Worm (Caenorhabditis elegans) whole organism, L4 larva: Measurements from ENCODE around the gene ram-5.

Experiments used
- F26F4.8 ChIP-seq: fragments of 200-800 bp; sonication (Bioruptor generic); conservative IDR thresholded peaks from 2 replicates; pipeline ENCODE4 v1.3.6; 2022; ENCODE audit warnings: missing genetic modification characterization, missing compliant biosample characterization
- F37D6.2 ChIP-seq: sonication (generic microtip); optimal IDR thresholded peaks from 2 replicates; lab custom pipeline; 2016; ENCODE audit warnings: mild to moderate bottlenecking, missing genetic modification characterization, missing compliant biosample characterization
- T26A8.4 ChIP-seq: fragments of 200-800 bp; sonication (Bioruptor generic); IDR thresholded peaks from 2 replicates; pipeline ENCODE4 v1.3.6; 2022; ENCODE audit warnings: missing genetic modification characterization, missing compliant biosample characterization
- Y48G9A.11 ChIP-seq: fragments of 200-800 bp; sonication (Bioruptor generic); IDR thresholded peaks from 2 replicates; pipeline ENCODE4 v1.3.6; 2022; ENCODE audit warnings: missing genetic modification reagents, missing genetic modification characterization, missing compliant biosample characterization
- aha-1 ChIP-seq: fragments of 150-350 bp; peaks from one replicate; lab custom pipeline; 2014; ENCODE audit warnings: missing biosample characterization, missing genetic modification characterization
- ceh-62 ChIP-seq: sonication (generic microtip); optimal IDR thresholded peaks from 2 replicates; lab custom pipeline; 2017; ENCODE audit warnings: missing biosample characterization, missing genetic modification characterization
- ceh-82 ChIP-seq: sonication (generic microtip); optimal IDR thresholded peaks from 2 replicates; lab custom pipeline; 2017; ENCODE audit warnings: missing biosample characterization, missing genetic modification characterization
- ces-1 ChIP-seq: fragments of 150-350 bp; sonication (generic microtip); optimal IDR thresholded peaks from 4 replicates; lab custom pipeline; 2014; ENCODE audit warnings: missing biosample characterization, missing genetic modification reagents, missing genetic modification characterization
- cey-2 ChIP-seq: sonication (generic microtip); optimal IDR thresholded peaks from 3 replicates; lab custom pipeline; 2017; ENCODE audit warnings: missing genetic modification characterization, mild to moderate bottlenecking, missing compliant biosample characterization, antibody characterized with exemption, borderline replicate concordance; ENCODE audit not compliant: insufficient read depth
- daf-16 ChIP-seq, 3 experiments: sonication (generic microtip); optimal IDR thresholded peaks; 2 replicates each; lab custom pipeline; 2016 to 2017; ENCODE audit warnings: missing genetic modification characterization in 3 of 3, missing genetic modification reagents in 3 of 3, mild to moderate bottlenecking in 2 of 3, missing compliant biosample characterization in 2 of 3, missing biosample characterization in 1 of 3, moderate library complexity in 1 of 3
- dpl-1 ChIP-seq: fragments of 150-350 bp; optimal IDR thresholded peaks from 2 replicates; lab custom pipeline; 2014; ENCODE audit warnings: missing biosample characterization, missing genetic modification reagents, missing genetic modification characterization
- egl-27 ChIP-seq: sonication (generic microtip); optimal IDR thresholded peaks from 3 replicates; lab custom pipeline; 2017; ENCODE audit warnings: missing biosample characterization, missing genetic modification reagents, missing genetic modification characterization
- egl-43 ChIP-seq: fragments of 200-800 bp; sonication (Bioruptor generic); IDR thresholded peaks from 2 replicates; pipeline ENCODE4 v1.3.6; 2022; ENCODE audit warnings: missing genetic modification reagents, missing genetic modification characterization, missing compliant biosample characterization
- fkh-10 ChIP-seq: fragments of 150-350 bp; optimal IDR thresholded peaks from 2 replicates; lab custom pipeline; 2014; ENCODE audit warnings: missing biosample characterization, missing genetic modification reagents, missing genetic modification characterization
- hif-1 ChIP-seq, 2 experiments: sonication (generic microtip); optimal IDR thresholded peaks; 2 replicates each; lab custom pipeline; 2016 to 2017; ENCODE audit warnings: missing compliant biosample characterization in 2 of 2, missing genetic modification characterization in 2 of 2, missing genetic modification reagents in 2 of 2, missing genotype in 2 of 2, mild to moderate bottlenecking in 1 of 2
- hlh-30 ChIP-seq: sonication (generic microtip); optimal IDR thresholded peaks from 2 replicates; lab custom pipeline; 2017; ENCODE audit warnings: antibody characterized with exemption, mild to moderate bottlenecking, missing genetic modification characterization, missing compliant biosample characterization; ENCODE audit not compliant: insufficient read depth
- hmg-1.1 ChIP-seq: fragments of 200-800 bp; sonication (Bioruptor generic); IDR thresholded peaks from 2 replicates; pipeline ENCODE4 v1.3.6; 2022; ENCODE audit warnings: missing genetic modification reagents, missing genetic modification characterization, missing compliant biosample characterization
- lim-7 ChIP-seq: fragments of 200-800 bp; sonication (Bioruptor generic); IDR thresholded peaks from 2 replicates; pipeline ENCODE4 v1.3.6; 2022; ENCODE audit warnings: missing genetic modification characterization, missing compliant biosample characterization
- lin-15B ChIP-seq: fragments of 150-350 bp; sonication (generic microtip); optimal IDR thresholded peaks from 3 replicates; lab custom pipeline; 2014; ENCODE audit warnings: missing biosample characterization, missing genetic modification characterization
- lin-29 ChIP-seq: fragments of 200-800 bp; sonication (Bioruptor generic); IDR thresholded peaks from 2 replicates; pipeline ENCODE4 v1.3.6; 2022; ENCODE audit warnings: missing genetic modification reagents, missing genetic modification characterization, missing compliant biosample characterization
- lin-38 ChIP-seq: fragments of 200-800 bp; sonication (Bioruptor generic); IDR thresholded peaks from 2 replicates; pipeline ENCODE4 v1.3.6; 2022; ENCODE audit warnings: missing genetic modification reagents, missing genetic modification characterization, missing compliant biosample characterization
- lsy-2 ChIP-seq, 2 experiments: fragments of 150-350 bp in 1 of 2; sonication (generic microtip) in 1 of 2; optimal IDR thresholded peaks; 2 replicates each; lab custom pipeline; 2014 to 2017; ENCODE audit warnings: missing biosample characterization in 2 of 2, missing genetic modification characterization in 2 of 2
- madf-9 ChIP-seq: fragments of 200-800 bp; sonication (Bioruptor generic); conservative IDR thresholded peaks from 2 replicates; pipeline ENCODE4 v1.3.6; 2022; ENCODE audit warnings: missing genetic modification reagents, missing genetic modification characterization, missing compliant biosample characterization
- mdl-1 ChIP-seq, 2 experiments: fragments of 150-350 bp in 1 of 2; sonication (generic microtip) in 1 of 2; optimal IDR thresholded peaks; 2 replicates each; lab custom pipeline; 2014 to 2017; ENCODE audit warnings: missing biosample characterization in 2 of 2, missing genetic modification characterization in 2 of 2
- mdt-29 ChIP-seq: fragments of 200-800 bp; sonication (Bioruptor generic); IDR thresholded peaks from 2 replicates; pipeline ENCODE4 v1.3.6; 2022; ENCODE audit warnings: missing genetic modification reagents, missing genetic modification characterization, missing compliant biosample characterization
- mep-1 ChIP-seq: fragments of 150-350 bp; sonication (generic microtip); optimal IDR thresholded peaks from 3 replicates; lab custom pipeline; 2014; ENCODE audit warnings: missing biosample characterization, missing genetic modification characterization
- nhr-10 ChIP-seq: fragments of 150-350 bp; optimal IDR thresholded peaks from 2 replicates; lab custom pipeline; 2014; ENCODE audit warnings: missing biosample characterization, missing genetic modification characterization
- nhr-25 ChIP-seq: sonication (generic microtip); optimal IDR thresholded peaks from 2 replicates; lab custom pipeline; 2017; ENCODE audit warnings: missing genetic modification characterization, mild to moderate bottlenecking, missing compliant biosample characterization, antibody characterized with exemption, moderate library complexity, borderline replicate concordance; ENCODE audit not compliant: insufficient read depth
- nhr-28 ChIP-seq: fragments of 150-350 bp; optimal IDR thresholded peaks from 2 replicates; lab custom pipeline; 2014; ENCODE audit warnings: missing biosample characterization, missing genetic modification characterization
- nhr-76 ChIP-seq: fragments of 150-350 bp; optimal IDR thresholded peaks from 2 replicates; lab custom pipeline; 2014; ENCODE audit warnings: missing biosample characterization, missing genetic modification characterization
- pha-4 ChIP-seq, 2 experiments: fragments of 150-350 bp in 1 of 2; fragments of 200-800 bp in 1 of 2; sonication (Bioruptor generic) in 1 of 2; IDR thresholded peaks in 1 of 2; optimal IDR thresholded peaks in 1 of 2; 2 replicates each; pipeline versions ENCODE4 v1.3.6 to Lab custom; 2014 to 2022; ENCODE audit warnings: missing genetic modification characterization in 2 of 2, missing genetic modification reagents in 2 of 2, missing biosample characterization in 1 of 2, missing compliant biosample characterization in 1 of 2
- php-3 ChIP-seq: fragments of 200-800 bp; sonication (Bioruptor generic); IDR thresholded peaks from 2 replicates; pipeline ENCODE4 v1.3.6; 2022; ENCODE audit warnings: missing genetic modification reagents, missing genetic modification characterization, missing compliant biosample characterization
- rbr-2 ChIP-seq: sonication (generic microtip); optimal IDR thresholded peaks from 2 replicates; lab custom pipeline; 2016; ENCODE audit warnings: missing genotype, missing genetic modification characterization, missing compliant biosample characterization
- saeg-2 ChIP-seq: fragments of 200-800 bp; sonication (Bioruptor generic); IDR thresholded peaks from 2 replicates; pipeline ENCODE4 v1.3.6; 2022; ENCODE audit warnings: missing genetic modification reagents, missing genetic modification characterization, missing compliant biosample characterization
- set-16 ChIP-seq: fragments of 200-800 bp; sonication (Bioruptor generic); IDR thresholded peaks from 2 replicates; pipeline ENCODE4 v1.3.6; 2022; ENCODE audit warnings: missing genetic modification reagents, missing genetic modification characterization, missing compliant biosample characterization
- snpc-4 ChIP-seq: fragments of 150-350 bp; optimal IDR thresholded peaks from 2 replicates; lab custom pipeline; 2014; ENCODE audit warnings: missing biosample characterization, missing genetic modification characterization
- spr-1 ChIP-seq: sonication (generic microtip); optimal IDR thresholded peaks from 2 replicates; lab custom pipeline; 2016; ENCODE audit warnings: mild to moderate bottlenecking, missing genetic modification characterization, missing compliant biosample characterization
- spr-3 ChIP-seq: fragments of 200-800 bp; sonication (Bioruptor generic); optimal IDR thresholded peaks from 2 replicates; lab custom pipeline; 2018; ENCODE audit warnings: mild to moderate bottlenecking, missing genetic modification characterization, missing compliant biosample characterization
- tra-1 ChIP-seq: fragments of 200-800 bp; sonication (Bioruptor generic); IDR thresholded peaks from 2 replicates; pipeline ENCODE4 v1.3.6; 2022; ENCODE audit warnings: missing genetic modification reagents, missing genetic modification characterization, missing compliant biosample characterization
- unc-130 ChIP-seq: sonication (generic microtip); optimal IDR thresholded peaks from 2 replicates; lab custom pipeline; 2016; ENCODE audit warnings: missing genetic modification reagents, missing genetic modification characterization, missing compliant biosample characterization
- unc-62 ChIP-seq, 3 experiments: fragments of 150-350 bp in 1 of 3; sonication (generic microtip); optimal IDR thresholded peaks in 2 of 3; peaks in 1 of 3; 1 replicate in 1 of 3; 2 replicates in 2 of 3; lab custom pipeline; 2014 to 2017; ENCODE audit warnings: missing biosample characterization in 3 of 3, missing genetic modification characterization in 3 of 3, missing genetic modification reagents in 3 of 3, missing genotype in 1 of 3
- zfp-2 ChIP-seq: sonication (generic microtip); optimal IDR thresholded peaks from 2 replicates; lab custom pipeline; 2016; ENCODE audit warnings: mild to moderate bottlenecking, missing genetic modification characterization, missing compliant biosample characterization
- zip-2 ChIP-seq: fragments of 150-350 bp; optimal IDR thresholded peaks from 2 replicates; lab custom pipeline; 2014; ENCODE audit warnings: missing biosample characterization, missing genetic modification characterization

ram-5 gene

DNA sequence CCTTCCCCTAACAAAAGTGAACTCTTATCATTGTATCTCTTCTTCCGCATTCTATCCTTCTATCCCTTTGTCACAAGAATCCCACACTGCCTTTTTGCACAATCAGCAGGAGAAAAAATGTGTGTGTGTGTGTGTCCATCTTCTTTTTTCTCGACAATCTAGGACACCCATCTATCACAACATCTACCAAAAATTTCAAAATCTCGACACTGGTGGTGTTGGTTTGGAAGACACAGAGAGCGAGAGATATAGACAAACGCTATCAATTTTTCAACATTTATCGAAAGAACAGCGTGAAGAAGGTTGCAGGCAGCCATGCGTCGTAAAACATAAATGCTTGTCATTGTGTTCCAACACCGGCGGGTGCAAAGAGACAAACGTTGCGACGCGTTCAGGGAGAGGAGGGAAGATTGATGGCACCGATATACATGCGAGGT, 41.1 kb upstream of the ram-5 start (continued):
- TF ChIP-seq nhr-25 (tag; lab: Kevin White, UChicago): no peak
- no peak for TF ChIP-seq rbr-2 (tag; lab: Kevin White, UChicago)
- TF ChIP-seq php-3 (GFP tag; lab: Robert Waterston, UW): no peak
- peak in 1 of 2 experiments; percentile 61 for TF ChIP-seq mdl-1 (tag; optimal IDR thresholded peaks at IDR 0.05; lab: Kevin White, UChicago)
- no peak for TF ChIP-seq saeg-2 (GFP tag; lab: Robert Waterston, UW)
- no peak for TF ChIP-seq F26F4.8 (GFP tag; lab: Robert Waterston, UW)
- peak in 1 of 2 experiments; percentile 43 for TF ChIP-seq lsy-2 (tag; optimal IDR thresholded peaks at IDR 0.05; lab: Kevin White, UChicago)
- no peak for TF ChIP-seq egl-27 (tag; lab: Kevin White, UChicago)
- TF ChIP-seq nhr-28: peak; percentile 89
- no peak for TF ChIP-seq lin-38
- peak; percentile 69 for TF ChIP-seq hlh-30 (tag; lab: Kevin White, UChicago)
- TF ChIP-seq ces-1 (GFP tag; lab: Kevin White, UChicago): no peak
- peak; percentile 20 for TF ChIP-seq dpl-1
- TF ChIP-seq ceh-82 (tag; lab: Kevin White, UChicago): no peak

DNA sequence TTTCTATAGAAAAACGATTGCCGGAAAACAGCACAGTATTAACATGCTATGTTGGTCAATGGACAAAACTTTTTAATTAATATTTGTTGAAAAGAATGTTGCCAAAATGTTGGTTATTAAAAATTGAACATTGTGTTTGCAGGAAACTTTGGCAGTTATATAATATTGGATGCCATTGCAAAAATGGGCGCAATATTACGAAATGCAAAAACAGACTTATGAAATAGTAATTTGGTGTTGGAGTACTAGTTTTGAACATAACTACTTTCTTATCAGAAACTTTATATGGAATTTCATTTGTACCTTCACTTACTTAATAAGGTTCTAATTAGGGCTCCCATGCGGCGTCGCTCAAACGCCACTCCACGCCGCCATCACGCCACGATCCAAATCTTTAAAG, 39.6 kb upstream of the ram-5 start:
- TF ChIP-seq zip-2: peak; percentile 93
- no peak for TF ChIP-seq ceh-62

DNA sequence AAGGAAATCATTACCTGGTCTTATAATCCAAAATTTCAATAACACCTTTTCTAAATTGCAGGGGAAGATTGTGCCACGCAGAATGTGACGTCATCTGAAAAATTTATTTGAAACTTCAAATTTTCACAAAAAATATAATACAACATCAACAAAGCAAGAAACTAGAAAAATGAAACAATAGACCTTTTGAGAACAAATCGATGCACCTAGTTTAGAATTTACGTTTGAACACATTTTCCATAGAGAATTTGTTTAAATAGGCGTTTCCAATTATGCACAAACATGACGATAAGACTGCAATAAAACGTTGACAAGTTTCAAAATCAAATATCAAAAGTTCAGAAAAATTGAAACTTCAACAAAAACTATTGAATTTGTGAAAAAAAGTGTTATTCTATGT, 37.1 kb upstream of the ram-5 start, which contains the start of gene fbxa-141:
Gene fbxa-141 (minus strand): TSS at position 101 of the 400 bp plus-strand sequence.
- no peak for TF ChIP-seq daf-16 (GFP tag; optimal IDR thresholded peaks at IDR 0.05; lab: Kevin White, UChicago)
- peak; percentile 17 for TF ChIP-seq daf-16 (tag; optimal IDR thresholded peaks at IDR 0.05; lab: Kevin White, UChicago)
- no peak for TF ChIP-seq hif-1 (tag; optimal IDR thresholded peaks at IDR 0.05; lab: Kevin White, UChicago)
- TF ChIP-seq nhr-10 (tag; lab: Kevin White, UChicago): no peak
- TF ChIP-seq snpc-4: no peak
- peak in 1 of 2 experiments; percentile 9 for TF ChIP-seq unc-62 (GFP tag; optimal IDR thresholded peaks at IDR 0.05 in 1 of 2; lab: Kevin White, UChicago)
- no peak for TF ChIP-seq unc-62 (tag; optimal IDR thresholded peaks at IDR 0.05; lab: Kevin White, UChicago)
- no peak for TF ChIP-seq madf-9 (GFP tag; lab: Robert Waterston, UW)
- no peak for TF ChIP-seq T26A8.4 (GFP tag; lab: Robert Waterston, UW)
- no peak for TF ChIP-seq spr-3 (GFP tag; lab: Kevin White, UChicago)
- no peak for TF ChIP-seq tra-1 (GFP tag; lab: Robert Waterston, UW)
- no peak for TF ChIP-seq mdt-29 (GFP tag; lab: Robert Waterston, UW)
- TF ChIP-seq pha-4 (GFP tag; IDR thresholded peaks at IDR 0.05; lab: Robert Waterston, UW): no peak
- no peak for TF ChIP-seq pha-4 (tag; optimal IDR thresholded peaks at IDR 0.05; lab: Kevin White, UChicago)
- no peak for TF ChIP-seq Y48G9A.11 (GFP tag; lab: Robert Waterston, UW)
- no peak for TF ChIP-seq F37D6.2 (tag; lab: Kevin White, UChicago)
- no peak for TF ChIP-seq mdl-1 (tag; optimal IDR thresholded peaks at IDR 0.05; lab: Kevin White, UChicago)
- TF ChIP-seq, all 104 proteins: peak for 2

DNA sequence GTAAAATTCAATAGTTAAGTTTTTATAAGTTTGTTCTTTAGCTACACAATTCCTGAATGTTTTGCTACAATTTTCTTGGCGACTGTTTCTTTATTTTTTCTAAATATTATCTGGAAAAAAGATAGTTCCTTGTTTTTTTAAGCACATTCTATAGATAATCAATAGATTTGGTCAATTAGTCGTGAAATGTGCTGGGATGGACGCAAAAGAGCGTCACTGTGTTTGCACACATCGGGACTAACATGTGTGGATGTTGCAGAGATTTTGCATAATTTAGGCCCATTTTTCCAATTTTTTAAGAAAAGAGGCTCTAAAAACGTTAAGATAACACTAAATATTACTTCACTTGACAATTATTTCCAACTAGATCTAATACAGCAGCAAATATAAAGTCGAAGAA, 36.5 kb upstream of the ram-5 start:
- TF ChIP-seq unc-130 (GFP tag; lab: Kevin White, UChicago) (no peak), zfp-2 (tag; lab: Kevin White, UChicago) (no peak), spr-1 (tag; lab: Kevin White, UChicago) (no peak), fkh-10 (peak; percentile 29), aha-1 (tag; lab: Kevin White, UChicago) (peak; percentile 19), lim-7 (no peak), cey-2 (tag; lab: Kevin White, UChicago) (no peak), lsy-2 (tag; optimal IDR thresholded peaks at IDR 0.05; lab: Kevin White, UChicago) (no peak), hmg-1.1 (peak; percentile 30; the same call in 1 of the 2 replicates), mep-1 (tag; lab: Kevin White, UChicago) (peak; percentile 46), set-16 (GFP tag; lab: Robert Waterston, UW) (no peak), unc-62 (GFP tag; optimal IDR thresholded peaks at IDR 0.05 in 1 of 2; lab: Kevin White, UChicago) (peak in 1 of 2 experiments; percentile 84), unc-62 (tag; optimal IDR thresholded peaks at IDR 0.05; lab: Kevin White, UChicago) (no peak), lin-29 (GFP tag; lab: Robert Waterston, UW) (no peak), nhr-76 (tag; lab: Kevin White, UChicago) (no peak), egl-43 (GFP tag; lab: Robert Waterston, UW) (no peak), lin-15B (tag; lab: Kevin White, UChicago) (no peak)
